Worm (Caenorhabditis elegans): ENCODE measurements around the gene rei-2.

- TF ChIP-seq alr-1 (tag; optimal IDR thresholded peaks at IDR 0.05; ENCODE audit: borderline replicate concordance) (no peak), fos-1 (tag; optimal IDR thresholded peaks at IDR 0.05) (no peak), egl-27 (tag; optimal IDR thresholded peaks at IDR 0.05) (no peak), ztf-11 (tag; optimal IDR thresholded peaks at IDR 0.05) (no peak), jun-1 (tag; optimal IDR thresholded peaks at IDR 0.05) (no peak), lir-3 (tag; optimal IDR thresholded peaks at IDR 0.05; ENCODE audit: poor library complexity) (no peak), pqm-1 (tag; optimal IDR thresholded peaks at IDR 0.05) (no peak), ceh-88 (GFP tag; IDR thresholded peaks at IDR 0.05) (no peak), elt-3 (tag; optimal IDR thresholded peaks at IDR 0.05) (no peak), lin-35 (GFP tag; optimal IDR thresholded peaks at IDR 0.05) (no peak), ets-5 (GFP tag; IDR thresholded peaks at IDR 0.05) (no peak), ces-1 (GFP tag; optimal IDR thresholded peaks at IDR 0.05) (no peak), nhr-12 (tag; optimal IDR thresholded peaks at IDR 0.05) (no peak)
Observed at ce11 chrX:1121575-1121974, 33.6 kb upstream of the rei-2 start.

Measured in whole organism, L1 larva.